Fruit fly (Drosophila melanogaster) whole organism, embryonic: ENCODE results near the gene Mob3.

Experiments used
- Abd-B ChIP-seq: fragments of 200-800 bp; sonication (Bioruptor generic); optimal IDR thresholded peaks from 2 replicates; lab custom pipeline; 2018; ENCODE audit warnings: missing biosample characterization, mild to moderate bottlenecking, missing genetic modification characterization, moderate library complexity
- Atf6 ChIP-seq: fragments of 200-800 bp; sonication (Bioruptor generic); IDR thresholded peaks from 2 replicates; pipeline ENCODE4 v1.3.6; 2022; ENCODE audit warnings: missing biosample characterization, missing genetic modification characterization
- BtbVII ChIP-seq: fragments of 200-800 bp; sonication (Bioruptor generic); optimal IDR thresholded peaks from 3 replicates; lab custom pipeline; 2017; ENCODE audit warnings: missing biosample characterization, mild to moderate bottlenecking, missing genetic modification characterization
- C15 ChIP-seq: fragments of 200-800 bp; sonication (Bioruptor generic); IDR thresholded peaks from 3 replicates; pipeline ENCODE4 v1.3.6; 2022; ENCODE audit warnings: missing biosample characterization, missing genetic modification characterization
- CG10431 ChIP-seq: fragments of 200-800 bp; sonication (Bioruptor generic); optimal IDR thresholded peaks from 3 replicates; lab custom pipeline; 2018; ENCODE audit warnings: missing biosample characterization, mild to moderate bottlenecking, missing genetic modification characterization
- CG10979 ChIP-seq: fragments of 200-800 bp; sonication (Bioruptor generic); optimal IDR thresholded peaks from 2 replicates; lab custom pipeline; 2018; ENCODE audit warnings: missing biosample characterization, mild to moderate bottlenecking, missing genetic modification characterization, moderate library complexity
- CG11696 ChIP-seq: fragments of 200-800 bp; sonication (Bioruptor generic); IDR thresholded peaks from 2 replicates; pipeline ENCODE4 v1.3.6; 2022; ENCODE audit warnings: missing biosample characterization, missing genetic modification characterization
- CG12236 ChIP-seq: fragments of 200-800 bp; sonication (Bioruptor generic); optimal IDR thresholded peaks from 2 replicates; lab custom pipeline; 2016; ENCODE audit warnings: missing biosample characterization, missing genetic modification characterization
- CG12299 ChIP-seq: fragments of 200-800 bp; sonication (Bioruptor generic); optimal IDR thresholded peaks from 2 replicates; lab custom pipeline; 2018; ENCODE audit warnings: missing biosample characterization, mild to moderate bottlenecking, missing genetic modification characterization
- CG12391 ChIP-seq: fragments of 200-800 bp; sonication (Bioruptor generic); optimal IDR thresholded peaks from 3 replicates; lab custom pipeline; 2018; ENCODE audit warnings: missing biosample characterization, mild to moderate bottlenecking, missing genetic modification characterization, moderate library complexity
- CG12659 ChIP-seq: fragments of 200-800 bp; sonication (Bioruptor generic); optimal IDR thresholded peaks from 3 replicates; lab custom pipeline; 2017; ENCODE audit warnings: mild to moderate bottlenecking, missing biosample characterization, missing genetic modification reagents, missing genetic modification characterization
- CG12744 ChIP-seq: fragments of 200-800 bp; sonication (Bioruptor generic); optimal IDR thresholded peaks from 2 replicates; lab custom pipeline; 2016; ENCODE audit warnings: missing biosample characterization, missing genetic modification characterization
- CG13424 ChIP-seq: fragments of 200-800 bp; sonication (Bioruptor generic); optimal IDR thresholded peaks from 2 replicates; lab custom pipeline; 2019; ENCODE audit warnings: missing biosample characterization, mild to moderate bottlenecking, missing genetic modification characterization, moderate library complexity
- CG14965 ChIP-seq: fragments of 200-800 bp; sonication (Bioruptor generic); optimal IDR thresholded peaks from 2 replicates; lab custom pipeline; 2016; ENCODE audit warnings: missing biosample characterization, missing genetic modification characterization, borderline replicate concordance
- CG1529 ChIP-seq: fragments of 200-800 bp; sonication (Bioruptor generic); optimal IDR thresholded peaks from 3 replicates; lab custom pipeline; 2018; ENCODE audit warnings: missing biosample characterization, missing genetic modification characterization
- CG17612 ChIP-seq: fragments of 200-800 bp; sonication (Bioruptor generic); IDR thresholded peaks from 2 replicates; pipeline ENCODE4 v1.3.6; 2022; ENCODE audit warnings: missing biosample characterization, missing genetic modification characterization
- CG18599 ChIP-seq: fragments of 200-800 bp; sonication (Bioruptor generic); optimal IDR thresholded peaks from 3 replicates; lab custom pipeline; 2017; ENCODE audit warnings: missing biosample characterization, missing genetic modification characterization, mild to moderate bottlenecking, moderate library complexity, missing genetic modification reagents
- CG2116 ChIP-seq: fragments of 200-800 bp; sonication (Bioruptor generic); optimal IDR thresholded peaks from 3 replicates; lab custom pipeline; 2018; ENCODE audit warnings: missing biosample characterization, mild to moderate bottlenecking, missing genetic modification characterization
- CG30403 ChIP-seq: fragments of 200-800 bp; sonication (Bioruptor generic); optimal IDR thresholded peaks from 3 replicates; lab custom pipeline; 2016; ENCODE audit warnings: missing biosample characterization, missing genetic modification characterization
- CG32772 ChIP-seq: fragments of 200-800 bp; sonication (Bioruptor generic); IDR thresholded peaks from 2 replicates; pipeline ENCODE4 v1.3.6; 2022; ENCODE audit warnings: missing biosample characterization, missing genetic modification characterization
- CG3847 ChIP-seq: fragments of 200-800 bp; sonication (Bioruptor generic); IDR thresholded peaks from 2 replicates; pipeline ENCODE4 v1.3.6; 2022; ENCODE audit warnings: missing biosample characterization, missing genetic modification characterization
- CG4404 ChIP-seq: fragments of 200-800 bp; sonication (Bioruptor generic); IDR thresholded peaks from 2 replicates; pipeline ENCODE4 v1.3.6; 2022; ENCODE audit warnings: missing biosample characterization, missing genetic modification characterization
- CG7928 ChIP-seq: fragments of 200-800 bp; sonication (Bioruptor generic); optimal IDR thresholded peaks from 2 replicates; lab custom pipeline; 2017; ENCODE audit warnings: missing biosample characterization, mild to moderate bottlenecking, missing genetic modification characterization
- CG7963 ChIP-seq: fragments of 200-800 bp; sonication (Bioruptor generic); IDR thresholded peaks from 3 replicates; pipeline ENCODE4 v1.3.6; 2022; ENCODE audit warnings: missing biosample characterization, missing genetic modification characterization; ENCODE audit not compliant: partially characterized antibody
- CkIIα-i1 ChIP-seq: fragments of 200-800 bp; sonication (Bioruptor generic); IDR thresholded peaks from 2 replicates; pipeline ENCODE4 v1.3.6; 2022; ENCODE audit warnings: missing biosample characterization, missing genetic modification characterization
- E2f1 ChIP-seq: fragments of 200-800 bp; sonication (Bioruptor generic); IDR thresholded peaks from 2 replicates; pipeline ENCODE4 v1.3.6; 2022; ENCODE audit warnings: missing biosample characterization, missing genetic modification characterization
- E2f2 ChIP-seq: fragments of 200-800 bp; sonication (Bioruptor generic); IDR thresholded peaks from 2 replicates; pipeline ENCODE4 v1.3.6; 2022; ENCODE audit warnings: missing biosample characterization, missing genetic modification characterization
- Med ChIP-seq: fragments of 200-800 bp; sonication (Bioruptor generic); peaks from one replicate; lab custom pipeline; 2016; ENCODE audit warnings: missing biosample characterization, missing genetic modification characterization, mild to moderate bottlenecking, inconsistent platforms, moderate library complexity
- Meics ChIP-seq: fragments of 200-800 bp; sonication (Bioruptor generic); optimal IDR thresholded peaks from 2 replicates; lab custom pipeline; 2017; ENCODE audit warnings: missing biosample characterization, mild to moderate bottlenecking, missing genetic modification characterization
- NC2β ChIP-seq: fragments of 200-800 bp; sonication (Bioruptor generic); optimal IDR thresholded peaks from 2 replicates; lab custom pipeline; 2016; ENCODE audit warnings: missing biosample characterization, missing genetic modification characterization
- NK7.1 ChIP-seq: fragments of 200-800 bp; sonication (Bioruptor generic); optimal IDR thresholded peaks from 3 replicates; lab custom pipeline; 2016; ENCODE audit warnings: missing biosample characterization, missing genetic modification characterization
- Nf-YA ChIP-seq: fragments of 200-800 bp; sonication (Bioruptor generic); IDR thresholded peaks from 2 replicates; pipeline ENCODE4 v1.3.6; 2022; ENCODE audit warnings: missing biosample characterization, missing genetic modification characterization
- Nf-YC ChIP-seq: fragments of 200-800 bp; optimal IDR thresholded peaks from 3 replicates; lab custom pipeline; 2019; ENCODE audit warnings: missing biosample characterization, mild to moderate bottlenecking, missing genetic modification characterization, moderate library complexity
- Sox100B ChIP-seq: fragments of 200-800 bp; sonication (Bioruptor generic); optimal IDR thresholded peaks from 3 replicates; lab custom pipeline; 2018; ENCODE audit warnings: missing biosample characterization, mild to moderate bottlenecking, missing genetic modification characterization
- Sry-δ ChIP-seq: fragments of 200-800 bp; sonication (Bioruptor generic); optimal IDR thresholded peaks from 2 replicates; lab custom pipeline; 2016; ENCODE audit warnings: missing biosample characterization, missing genetic modification characterization
- az2 ChIP-seq: fragments of 200-800 bp; sonication (Bioruptor generic); optimal IDR thresholded peaks from 3 replicates; lab custom pipeline; 2016; ENCODE audit warnings: missing biosample characterization, missing genetic modification characterization
- cas ChIP-seq: fragments of 200-800 bp; sonication (Bioruptor generic); IDR thresholded peaks from 2 replicates; pipeline ENCODE4 v1.3.6; 2022; ENCODE audit warnings: missing biosample characterization, missing genetic modification characterization
- chif ChIP-seq, 2 experiments: fragments of 200-800 bp; sonication (Bioruptor generic); optimal IDR thresholded peaks; 3 replicates each; lab custom pipeline; 2016; ENCODE audit warnings: missing biosample characterization in 2 of 2, missing genetic modification characterization in 2 of 2
- ci ChIP-seq: fragments of 200-800 bp; sonication (Bioruptor generic); IDR thresholded peaks from 3 replicates; pipeline ENCODE4 v1.3.6; 2022; ENCODE audit warnings: missing biosample characterization, missing genetic modification characterization
- dm ChIP-seq: fragments of 200-800 bp; sonication (Bioruptor generic); optimal IDR thresholded peaks from 3 replicates; lab custom pipeline; 2016; ENCODE audit warnings: missing biosample characterization, missing genetic modification characterization
- fd102C ChIP-seq: fragments of 200-800 bp; sonication (Bioruptor generic); optimal IDR thresholded peaks from 2 replicates; lab custom pipeline; 2018; ENCODE audit warnings: missing biosample characterization, mild to moderate bottlenecking, missing genetic modification characterization, moderate library complexity
- gem ChIP-seq: fragments of 200-800 bp; sonication (Bioruptor generic); optimal IDR thresholded peaks from 2 replicates; lab custom pipeline; 2019; ENCODE audit warnings: missing biosample characterization, mild to moderate bottlenecking, missing genetic modification characterization, moderate library complexity
- knrl ChIP-seq: fragments of 200-800 bp; sonication (Bioruptor generic); IDR thresholded peaks from 3 replicates; pipeline ENCODE4 v1.3.6; 2022; ENCODE audit warnings: missing biosample characterization, missing genetic modification characterization; ENCODE audit not compliant: partially characterized antibody
- pfk ChIP-seq: fragments of 200-800 bp; sonication (Bioruptor generic); optimal IDR thresholded peaks from 2 replicates; lab custom pipeline; 2018; ENCODE audit warnings: missing biosample characterization, mild to moderate bottlenecking, missing genetic modification characterization, moderate library complexity
- phol ChIP-seq: fragments of 200-800 bp; sonication (Bioruptor generic); optimal IDR thresholded peaks from 3 replicates; lab custom pipeline; 2018; ENCODE audit warnings: missing biosample characterization, mild to moderate bottlenecking, missing genetic modification characterization, moderate library complexity
- sd ChIP-seq: fragments of 200-800 bp; sonication (Bioruptor generic); optimal IDR thresholded peaks from 3 replicates; lab custom pipeline; 2018; ENCODE audit warnings: missing biosample characterization, mild to moderate bottlenecking, missing genetic modification characterization, moderate library complexity
- sima ChIP-seq: fragments of 200-800 bp; sonication (Bioruptor generic); optimal IDR thresholded peaks from 2 replicates; lab custom pipeline; 2016; ENCODE audit warnings: missing biosample characterization, missing genetic modification characterization
- sug ChIP-seq: fragments of 200-800 bp; optimal IDR thresholded peaks from 2 replicates; lab custom pipeline; 2019; ENCODE audit warnings: missing biosample characterization, mild to moderate bottlenecking, missing genetic modification characterization, moderate library complexity
- unc-4 ChIP-seq: fragments of 200-800 bp; sonication (Bioruptor generic); IDR thresholded peaks from 2 replicates; pipeline ENCODE4 v1.3.6; 2022; ENCODE audit warnings: missing biosample characterization, missing genetic modification characterization; ENCODE audit not compliant: partially characterized antibody

Gene Mob3

dm6 chr2L:10260750-10261493, 4.2 kb upstream of the Mob3 start, which contains the start of gene Pten (continued):
- TF ChIP-seq C15 (GFP tag; lab: Robert Waterston, UW) = 0 out of 3 replicates have a peak, but pooled peaks have one; percentile 33
- TF ChIP-seq unc-4 (GFP tag; lab: Robert Waterston, UW) = peak; percentile 75
- TF ChIP-seq fd102C (GFP tag; lab: Kevin White, UChicago) = peak; percentile 44
- TF ChIP-seq az2 (GFP tag; lab: Kevin White, UChicago) = peak; percentile 62
- 0 out of 2 replicates have a peak, but pooled peaks have one; percentile 33 for TF ChIP-seq CG11696 (GFP tag; lab: Robert Waterston, UW)
- peak; percentile 87 for TF ChIP-seq knrl (GFP tag; lab: Robert Waterston, UW)
- no peak for TF ChIP-seq CG4404 (GFP tag; lab: Robert Waterston, UW)
- TF ChIP-seq CG12299 (tag; lab: Kevin White, UChicago) = peak; percentile 53
- no peak for TF ChIP-seq cas (GFP tag; lab: Robert Waterston, UW)
- peak; percentile 26 for TF ChIP-seq CG10431 (GFP tag; lab: Kevin White, UChicago)
- TF ChIP-seq Nf-YC (tag; lab: Kevin White, UChicago) = peak; percentile 54
- peak; percentile 94 for TF ChIP-seq Med
- no peak for TF ChIP-seq CkIIα-i1 (GFP tag; lab: Robert Waterston, UW)
- peak; percentile 57 for TF ChIP-seq NC2β (GFP tag; lab: Kevin White, UChicago)
- no peak for TF ChIP-seq dm (GFP tag; lab: Kevin White, UChicago)
- peak; percentile 60 for TF ChIP-seq E2f2 (GFP tag; lab: Robert Waterston, UW)
- TF ChIP-seq CG14965 = no peak
- TF ChIP-seq CG32772 (GFP tag; lab: Robert Waterston, UW) = no peak
- peak; percentile 85 for TF ChIP-seq phol (tag; lab: Kevin White, UChicago)
- TF ChIP-seq CG12391 (tag; lab: Kevin White, UChicago) = peak; percentile 75
- TF ChIP-seq sima (GFP tag; lab: Kevin White, UChicago) = peak; percentile 28
- TF ChIP-seq E2f1 (GFP tag; lab: Robert Waterston, UW) = no peak
- peak; percentile 73; the same call in 1 of the 3 replicates for TF ChIP-seq ci
- no peak for TF ChIP-seq CG3847
- peak; percentile 61 for TF ChIP-seq pfk (GFP tag; lab: Kevin White, UChicago)
- no peak for TF ChIP-seq CG18599 (GFP tag; lab: Kevin White, UChicago)
- peak; percentile 4 for TF ChIP-seq sd (tag; lab: Kevin White, UChicago)
- TF ChIP-seq gem = peak; percentile 80
- peak; percentile 57 for TF ChIP-seq sug
- no peak for TF ChIP-seq CG12236
- peak; percentile 82 for TF ChIP-seq CG12659 (GFP tag; lab: Kevin White, UChicago)
- peak; percentile 4 for TF ChIP-seq CG7928 (GFP tag; lab: Kevin White, UChicago)
- peak; percentile 63 for TF ChIP-seq CG10979
- peak; percentile 26 to 43 for TF ChIP-seq chif (GFP tag; optimal IDR thresholded peaks at IDR 0.05; lab: Kevin White, UChicago)
- peak; percentile 38 for TF ChIP-seq BtbVII (GFP tag; lab: Kevin White, UChicago)
- TF ChIP-seq Abd-B = no peak
- TF ChIP-seq CG30403 (GFP tag; lab: Kevin White, UChicago) = peak; percentile 79
- TF ChIP-seq NK7.1 (GFP tag; lab: Kevin White, UChicago) = peak; percentile 39
- TF ChIP-seq CG13424 (tag; lab: Kevin White, UChicago) = peak; percentile 56
- TF ChIP-seq Atf6 (GFP tag; lab: Robert Waterston, UW) = peak; percentile 70
- TF ChIP-seq Meics = peak; percentile 75
- no peak for TF ChIP-seq Nf-YA (GFP tag; lab: Robert Waterston, UW)
- TF ChIP-seq CG7963 (GFP tag; lab: Robert Waterston, UW) = peak; percentile 90
- peak; percentile 5 for TF ChIP-seq CG1529 (GFP tag; lab: Kevin White, UChicago)
- TF ChIP-seq Sox100B = peak; percentile 63
- peak; percentile 79 for TF ChIP-seq Sry-δ
- peak; percentile 77 for TF ChIP-seq CG2116
- TF ChIP-seq CG17612 (GFP tag; lab: Robert Waterston, UW) = no peak
- peak; percentile 16 for TF ChIP-seq CG12744 (GFP tag; lab: Kevin White, UChicago)
